Worm (Caenorhabditis elegans) whole organism, L1 larva: ENCODE data around the gene F44B9.2.

ENCODE experiments used
- ceh-82 ChIP-seq, 3 experiments: fragments of 150-350 bp in 1 of 3; sonication (generic microtip) in 2 of 3; optimal IDR thresholded peaks; 2 replicates each; lab custom pipeline; 2014 to 2017; ENCODE audit warnings: missing biosample characterization in 3 of 3, missing genetic modification characterization in 3 of 3
- hlh-17 ChIP-seq: fragments of 200-800 bp; sonication (Bioruptor generic); optimal IDR thresholded peaks from 2 replicates; lab custom pipeline; 2018; ENCODE audit warnings: missing genetic modification characterization, mild to moderate bottlenecking, missing compliant biosample characterization, moderate library complexity, borderline replicate concordance
- nhr-12 ChIP-seq: sonication (generic microtip); optimal IDR thresholded peaks from 2 replicates; lab custom pipeline; 2017; ENCODE audit warnings: missing biosample characterization, missing genetic modification characterization
- zag-1 ChIP-seq: fragments of 150-350 bp; optimal IDR thresholded peaks from 2 replicates; lab custom pipeline; 2014; ENCODE audit warnings: missing biosample characterization, missing genetic modification characterization

- TF ChIP-seq hlh-17 (GFP tag; lab: Kevin White, UChicago) (no peak), nhr-12 (tag; lab: Kevin White, UChicago) (no peak), ceh-82 (tag; optimal IDR thresholded peaks at IDR 0.05; lab: Kevin White, UChicago) (no peak), zag-1 (tag; lab: Kevin White, UChicago) (no peak)
Measured at ce11 chrIII:8033534-8033933, 11.3 kb downstream of the F44B9.2 start, which contains the start of gene F44B9.10.
